Worm (Caenorhabditis elegans) whole organism, L3 larva: ENCODE data around the gene fbxa-42.

Source experiments
- ama-1 ChIP-seq: fragments of 150-350 bp; optimal IDR thresholded peaks from 2 replicates; lab custom pipeline; 2018
- daf-12 ChIP-seq: fragments of 150-350 bp; optimal IDR thresholded peaks from 2 replicates; lab custom pipeline; 2014; ENCODE audit warnings: missing biosample characterization, missing genetic modification reagents, missing genetic modification characterization
- fkh-10 ChIP-seq: sonication (generic microtip); optimal IDR thresholded peaks from 2 replicates; lab custom pipeline; 2017; ENCODE audit warnings: missing biosample characterization, missing genetic modification reagents, missing genetic modification characterization
- fos-1 ChIP-seq: fragments of 150-350 bp; optimal IDR thresholded peaks from 2 replicates; lab custom pipeline; 2014; ENCODE audit warnings: missing biosample characterization, missing genetic modification characterization
- lsy-12 ChIP-seq: sonication (generic microtip); optimal IDR thresholded peaks from 2 replicates; lab custom pipeline; 2016; ENCODE audit warnings: mild to moderate bottlenecking, missing genetic modification characterization, missing compliant biosample characterization
- nfya-1 ChIP-seq: sonication (generic microtip); optimal IDR thresholded peaks from 2 replicates; lab custom pipeline; 2017; ENCODE audit warnings: missing genetic modification characterization, mild to moderate bottlenecking, missing compliant biosample characterization, antibody characterized with exemption, moderate library complexity; ENCODE audit not compliant: insufficient read depth
- nhr-237 ChIP-seq: fragments of 150-350 bp; optimal IDR thresholded peaks from 2 replicates; lab custom pipeline; 2014; ENCODE audit warnings: missing biosample characterization, missing genetic modification characterization
- nhr-25 ChIP-seq: sonication (generic microtip); optimal IDR thresholded peaks from 2 replicates; lab custom pipeline; 2017; ENCODE audit warnings: missing biosample characterization, missing genetic modification characterization
- skn-1 ChIP-seq: fragments of 150-350 bp; optimal IDR thresholded peaks from 2 replicates; lab custom pipeline; 2014; ENCODE audit warnings: missing biosample characterization, missing genetic modification characterization
- tbx-2 ChIP-seq: sonication (generic microtip); optimal IDR thresholded peaks from 2 replicates; lab custom pipeline; 2016; ENCODE audit warnings: mild to moderate bottlenecking, missing genetic modification characterization, missing compliant biosample characterization
- unc-62 ChIP-seq: fragments of 150-350 bp; sonication (generic microtip); optimal IDR thresholded peaks from 4 replicates; lab custom pipeline; 2014; ENCODE audit warnings: missing biosample characterization, missing genetic modification reagents, missing genetic modification characterization

DNA sequence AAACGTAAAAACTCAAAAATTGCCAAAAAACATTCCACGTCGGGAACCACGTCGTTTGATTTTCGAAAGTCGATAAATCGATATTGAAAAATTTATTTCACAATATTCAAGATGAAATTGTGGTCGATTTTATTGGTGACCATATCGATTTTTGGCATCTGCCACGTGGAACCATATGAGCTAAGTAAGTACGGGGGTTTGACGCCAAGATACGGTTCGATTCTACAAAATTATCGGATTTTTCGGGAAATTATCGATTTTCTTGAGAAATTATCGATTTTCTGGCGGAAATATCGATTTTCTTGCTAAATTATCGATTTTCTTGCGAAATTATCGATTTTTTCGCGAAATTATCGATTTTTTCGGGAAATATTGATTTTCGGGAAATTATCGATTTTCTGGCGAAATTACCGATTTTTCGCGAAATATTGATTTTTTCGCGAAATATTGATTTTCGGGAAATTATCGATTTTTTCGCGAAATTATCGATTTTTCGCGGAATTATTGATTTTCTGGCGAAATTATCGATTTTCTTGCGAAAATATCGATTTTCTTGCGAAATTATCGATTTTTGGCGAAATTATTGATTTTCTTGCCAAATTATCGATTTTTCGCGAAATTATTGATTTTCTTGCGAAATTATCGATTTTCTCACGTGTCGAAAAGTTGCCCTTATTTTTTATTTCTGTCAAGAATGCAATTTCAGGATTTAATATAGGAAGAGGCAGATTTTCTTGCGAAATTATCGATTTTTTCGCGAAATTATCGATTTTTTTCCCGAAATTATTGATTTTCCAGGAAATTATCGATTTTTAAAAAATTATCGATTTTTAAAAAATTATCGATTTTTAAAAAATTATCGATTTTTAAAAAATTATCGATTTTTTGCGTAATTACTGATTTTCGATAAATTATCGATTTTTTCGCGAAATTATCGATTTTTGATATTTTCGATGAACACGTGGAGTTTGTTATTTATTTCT is 21.0 kb upstream of the fbxa-42 start, which contains the start of gene Y54F10BM.3:
- TF ChIP-seq fos-1 (tag; lab: Kevin White, UChicago) (no peak), skn-1 (no peak), tbx-2 (no peak), daf-12 (no peak), ama-1 (no peak), fkh-10 (GFP tag; lab: Kevin White, UChicago) (no peak), lsy-12 (tag; lab: Kevin White, UChicago) (no peak), nhr-25 (tag; lab: Kevin White, UChicago) (no peak), nhr-237 (tag; lab: Kevin White, UChicago) (no peak), nfya-1 (tag; lab: Kevin White, UChicago) (no peak), unc-62 (GFP tag; lab: Kevin White, UChicago) (no peak)
